Fruit fly (Drosophila melanogaster): ENCODE measurements around the gene CAH4.

DNA sequence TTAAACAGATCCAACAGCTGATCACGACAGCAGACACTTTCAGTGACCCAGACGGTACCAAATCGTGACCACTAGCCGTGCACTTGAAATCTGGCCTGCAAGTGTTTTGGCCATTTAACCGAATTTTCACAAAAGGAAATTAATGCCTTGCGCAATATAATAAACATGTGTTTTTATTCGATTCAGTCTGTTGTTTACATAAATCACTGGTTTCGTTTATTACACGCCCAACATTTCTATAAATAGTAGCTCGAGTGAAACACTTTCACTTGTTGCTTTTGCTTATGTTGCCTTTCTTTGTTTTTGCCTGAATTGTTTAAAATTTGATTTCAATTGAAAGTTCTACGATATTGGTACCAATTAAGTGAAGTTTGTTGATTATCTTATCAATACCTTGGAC lies 45.0 kb downstream of the CAH4 start:
- TF ChIP-seq Hr4 (GFP tag; optimal IDR thresholded peaks at IDR 0.05): no peak
- TF ChIP-seq eg (GFP tag; IDR thresholded peaks at IDR 0.05): no peak
